Worm (Caenorhabditis elegans): Measurements from ENCODE around the gene fbxb-9.
A peak's percentile ranks its signal among the peaks of the same experiment; 100 is the strongest.
"Not testable (repeated sequence)": the region's sequence is repeated elsewhere in the genome, so short reads cannot be mapped to it uniquely, and the experiment has no call there.

fbxb-9 gene

DNA sequence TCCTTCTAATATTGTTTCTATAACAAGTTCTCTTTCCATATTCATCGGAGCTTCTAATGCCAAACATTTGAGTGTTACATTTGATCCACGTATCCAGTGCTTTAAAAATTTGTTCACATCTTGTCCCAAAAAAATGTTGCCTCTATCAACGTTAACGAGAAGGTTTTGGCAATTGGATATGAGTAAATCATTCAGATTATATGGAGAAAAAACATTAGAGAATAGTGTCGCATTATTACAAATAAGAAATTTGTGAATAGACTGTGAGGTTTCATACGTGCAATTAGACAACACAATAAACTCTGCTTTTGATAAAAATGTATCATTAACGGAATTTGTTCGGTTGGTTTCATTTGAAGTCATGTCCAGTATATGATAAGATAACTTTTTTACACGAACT lies 2.5 kb downstream of the fbxb-9 start, which contains the start of gene mboa-4:
mboa-4 (minus strand) TSS at position 101 of the 400 bp plus-strand sequence.
- no peak for TF ChIP-seq ref-1 (GFP tag; conservative IDR thresholded peaks at IDR 0.05)
- no peak for TF ChIP-seq klf-2 (GFP tag; conservative IDR thresholded peaks at IDR 0.05)
- TF ChIP-seq med-1 (GFP tag; optimal IDR thresholded peaks at IDR 0.05; ENCODE audit: insufficient read depth), result no peak
- TF ChIP-seq flt-1 (GFP tag; IDR thresholded peaks at IDR 0.05), result no peak
- TF ChIP-seq ztf-29 (GFP tag; IDR thresholded peaks at IDR 0.05), result no peak
- TF ChIP-seq tab-1 (GFP tag; IDR thresholded peaks at IDR 0.05), result no peak
- no peak for TF ChIP-seq T22C8.4 (GFP tag; IDR thresholded peaks at IDR 0.05)
- TF ChIP-seq cog-1 (tag; optimal IDR thresholded peaks at IDR 0.05), result no peak
- no peak for TF ChIP-seq ztf-23 (GFP tag; IDR thresholded peaks at IDR 0.05)

DNA sequence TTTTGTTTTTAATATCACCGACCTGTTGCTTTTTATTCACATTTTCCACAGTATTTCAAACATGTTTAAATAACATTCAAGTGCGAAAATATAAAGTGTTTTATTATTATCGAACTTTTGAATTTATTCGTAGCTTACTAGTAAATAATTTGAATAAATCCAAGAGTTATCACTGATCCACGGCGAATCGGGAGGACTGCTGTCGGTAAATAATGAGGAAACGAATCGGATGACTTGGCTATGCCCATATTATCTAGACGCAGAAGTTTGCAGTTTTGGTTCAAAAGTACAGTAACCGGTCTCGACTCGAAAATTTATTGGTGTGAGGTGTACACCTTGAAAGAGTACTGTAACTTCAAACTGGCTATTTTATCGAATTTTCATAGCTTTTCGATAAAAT lies 5.8 kb downstream of the fbxb-9 start:
- no peak for TF ChIP-seq ztf-29 (GFP tag; IDR thresholded peaks at IDR 0.05)
- TF ChIP-seq ref-1 (GFP tag; conservative IDR thresholded peaks at IDR 0.05), result no peak
- no peak for TF ChIP-seq flt-1 (GFP tag; IDR thresholded peaks at IDR 0.05)
- TF ChIP-seq ztf-23 (GFP tag; IDR thresholded peaks at IDR 0.05), result no peak
- no peak for TF ChIP-seq med-1 (GFP tag; optimal IDR thresholded peaks at IDR 0.05; ENCODE audit: insufficient read depth)

DNA sequence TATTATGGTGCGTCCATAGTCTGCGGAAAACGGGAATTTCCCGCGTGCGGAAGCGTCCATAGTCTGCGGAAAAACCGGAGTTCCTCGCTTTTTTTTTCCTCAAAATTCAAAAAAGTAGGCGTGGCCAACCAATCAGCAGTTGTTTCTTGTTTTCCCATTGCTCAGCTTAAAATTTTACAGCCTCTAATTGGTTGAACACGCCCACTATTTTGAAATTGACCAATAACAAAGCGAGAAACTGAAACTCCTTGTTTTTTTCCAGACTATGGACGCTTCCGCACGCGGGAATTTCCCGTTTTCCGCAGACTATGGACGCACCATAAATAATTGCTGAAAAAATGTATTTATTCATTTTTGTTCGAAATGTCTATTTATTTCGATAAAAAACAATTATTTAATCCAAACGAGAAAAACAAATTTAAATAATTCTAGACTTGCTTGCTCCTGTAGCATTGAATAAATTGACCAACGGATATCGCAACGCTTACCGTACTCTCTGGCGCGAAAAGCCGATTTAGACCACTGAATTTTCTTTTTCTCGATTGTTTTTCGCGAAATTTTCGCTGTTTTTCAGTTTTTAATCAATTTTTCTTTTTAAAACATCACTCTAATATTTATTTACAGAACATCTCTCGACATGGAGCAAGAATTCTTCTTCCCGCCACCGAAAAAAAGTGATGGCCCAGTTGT lies 7.8 kb downstream of the fbxb-9 start, which contains the start of gene C08F8.3:
C08F8.3 (plus strand) TSS at position 620 of the 690 bp plus-strand sequence.
- not testable (repeated sequence) for TF ChIP-seq tab-1 (GFP tag; IDR thresholded peaks at IDR 0.05); ztf-23 (GFP tag; IDR thresholded peaks at IDR 0.05); med-1 (GFP tag; optimal IDR thresholded peaks at IDR 0.05; ENCODE audit: insufficient read depth)

DNA sequence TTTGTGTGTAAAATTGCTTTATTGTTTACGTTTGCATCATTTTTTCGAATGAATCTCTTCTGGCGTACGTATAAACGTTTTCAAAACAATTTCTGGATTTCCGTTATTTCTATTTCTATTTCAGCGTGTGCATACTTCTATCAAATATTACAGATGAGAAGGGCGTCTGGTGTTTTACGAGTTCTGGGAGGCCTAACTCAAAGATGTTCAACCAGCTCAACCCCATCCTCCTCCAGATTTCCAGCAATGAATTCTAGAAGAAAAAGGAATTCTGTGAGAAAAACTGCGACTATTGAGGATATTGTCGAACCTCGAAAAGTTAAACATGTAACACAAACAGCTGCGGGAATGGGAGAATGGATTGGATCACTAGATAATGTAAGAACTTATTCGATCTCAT lies 11.5 kb downstream of the fbxb-9 start, which contains the start of gene C08F8.2:
C08F8.2 (plus strand) TSS at position 154 of the 400 bp plus-strand sequence.
- TF ChIP-seq flt-1 (GFP tag; IDR thresholded peaks at IDR 0.05), result no peak
- TF ChIP-seq ref-1 (GFP tag; conservative IDR thresholded peaks at IDR 0.05), result no peak
- TF ChIP-seq cog-1 (tag; optimal IDR thresholded peaks at IDR 0.05), result no peak
- TF ChIP-seq klf-2 (GFP tag; conservative IDR thresholded peaks at IDR 0.05), result no peak

DNA sequence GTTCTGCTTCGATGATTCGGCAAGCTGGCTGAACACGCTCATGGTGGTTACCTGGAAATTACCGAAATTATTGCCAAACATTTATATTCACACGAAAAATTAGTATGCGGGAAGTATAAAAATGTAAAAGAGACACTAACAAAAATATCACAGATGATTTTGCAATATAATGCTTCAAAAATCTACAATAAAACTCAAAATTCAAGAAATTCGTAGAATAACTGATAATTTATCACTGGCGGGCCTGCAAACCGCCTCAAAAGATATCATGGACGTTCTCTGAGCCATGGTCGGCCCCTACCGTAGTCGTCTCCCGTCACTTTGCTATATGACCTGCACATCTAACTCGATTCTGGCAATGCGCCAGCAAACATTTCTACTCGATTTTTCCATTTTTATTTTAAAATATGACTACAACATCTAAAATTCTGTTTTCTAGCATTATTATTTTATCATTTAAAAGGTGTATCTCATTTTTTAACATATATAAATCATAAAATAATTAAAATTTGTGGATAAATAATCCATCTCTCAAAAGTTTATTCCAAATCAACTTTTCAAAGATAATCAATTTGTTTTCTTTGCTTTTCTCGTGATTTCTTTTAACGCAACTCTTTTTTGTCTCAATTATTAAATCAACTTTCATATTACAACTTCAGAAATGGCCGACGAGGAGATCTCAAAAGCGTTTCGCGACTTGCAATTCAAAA lies 12.7 kb downstream of the fbxb-9 start, which contains the start of the genes F01G4.6 and pfd-1:
F01G4.6 (minus strand) TSS at position 51 of the 710 bp plus-strand sequence.
pfd-1 (plus strand) TSS at position 660 of the 710 bp plus-strand sequence.
- peak; percentile 68 for TF ChIP-seq ztf-23 (GFP tag; IDR thresholded peaks at IDR 0.05)
- 0 out of 2 replicates have a peak, but pooled peaks have one; percentile 39 for TF ChIP-seq flt-1 (GFP tag; IDR thresholded peaks at IDR 0.05)
- no peak for TF ChIP-seq T22C8.4 (GFP tag; IDR thresholded peaks at IDR 0.05)
- no peak for TF ChIP-seq ztf-29 (GFP tag; IDR thresholded peaks at IDR 0.05)
- TF ChIP-seq cog-1 (tag; optimal IDR thresholded peaks at IDR 0.05), result no peak
- TF ChIP-seq tab-1 (GFP tag; IDR thresholded peaks at IDR 0.05), result no peak
- TF ChIP-seq med-1 (GFP tag; optimal IDR thresholded peaks at IDR 0.05; ENCODE audit: insufficient read depth), result no peak
- TF ChIP-seq ref-1 (GFP tag; conservative IDR thresholded peaks at IDR 0.05), result no peak
- no peak for TF ChIP-seq klf-2 (GFP tag; conservative IDR thresholded peaks at IDR 0.05)

DNA sequence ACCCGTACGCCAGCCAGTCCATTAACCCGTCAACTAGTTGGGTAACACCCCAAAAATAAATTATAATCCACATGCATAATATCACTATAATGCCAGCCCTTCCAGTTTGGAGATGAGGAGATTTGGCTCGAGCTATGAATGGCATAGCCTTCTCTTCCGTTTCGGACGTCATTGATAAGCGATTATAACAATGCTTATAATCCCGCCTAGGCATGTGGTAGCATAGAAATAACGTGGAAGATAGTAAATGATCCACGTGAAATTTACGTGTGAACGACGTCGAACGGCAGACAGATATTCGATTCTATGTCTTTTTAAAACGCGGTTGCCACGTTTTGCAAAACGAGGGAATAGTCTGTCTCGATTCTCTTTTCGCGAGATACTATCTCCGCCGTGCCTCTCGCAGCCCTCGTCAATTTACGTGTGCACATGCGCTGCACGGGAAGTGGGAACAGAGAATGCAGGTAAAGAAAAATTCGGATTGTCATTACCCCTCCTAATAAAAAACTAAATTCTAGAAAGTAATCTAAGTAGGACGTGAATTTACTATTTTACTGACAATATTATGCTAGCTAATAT lies 13.5 kb downstream of the fbxb-9 start:
- TF ChIP-seq med-1 (GFP tag; optimal IDR thresholded peaks at IDR 0.05; ENCODE audit: insufficient read depth) (no peak), flt-1 (GFP tag; IDR thresholded peaks at IDR 0.05) (0 out of 2 replicates have a peak, but pooled peaks have one; percentile 7)

DNA sequence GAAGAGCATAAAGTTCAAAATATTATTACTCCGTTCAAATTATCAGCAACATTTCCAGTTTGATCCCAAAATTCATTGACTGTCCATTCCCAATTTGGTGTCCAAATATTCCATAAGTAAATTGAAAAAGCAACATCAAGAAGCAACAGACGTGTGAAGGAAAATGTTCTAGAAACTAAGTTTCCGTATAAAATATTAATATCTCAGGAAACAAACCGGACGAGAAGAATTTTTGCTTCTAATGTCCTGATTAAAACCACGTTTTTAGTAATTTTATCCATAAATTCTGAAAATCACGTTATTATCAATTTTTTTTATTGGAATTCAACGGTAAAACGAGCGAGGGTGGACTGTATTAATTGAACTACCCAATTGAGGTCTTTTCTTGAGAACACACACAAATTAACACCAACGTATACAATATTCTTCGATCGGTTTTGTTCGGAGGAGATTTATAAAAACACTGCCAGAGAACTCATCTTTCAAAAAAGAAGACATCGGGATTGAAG lies 15.3 kb downstream of the fbxb-9 start, which contains the start of gene pigq-1:
pigq-1 (minus strand) TSS at position 286 of the 509 bp plus-strand sequence.
- TF ChIP-seq med-1 (GFP tag; optimal IDR thresholded peaks at IDR 0.05; ENCODE audit: insufficient read depth) (no peak), T22C8.4 (GFP tag; IDR thresholded peaks at IDR 0.05) (no peak), tab-1 (GFP tag; IDR thresholded peaks at IDR 0.05) (no peak), cog-1 (tag; optimal IDR thresholded peaks at IDR 0.05) (no peak), ztf-29 (GFP tag; IDR thresholded peaks at IDR 0.05) (no peak), klf-2 (GFP tag; conservative IDR thresholded peaks at IDR 0.05) (no peak)

DNA sequence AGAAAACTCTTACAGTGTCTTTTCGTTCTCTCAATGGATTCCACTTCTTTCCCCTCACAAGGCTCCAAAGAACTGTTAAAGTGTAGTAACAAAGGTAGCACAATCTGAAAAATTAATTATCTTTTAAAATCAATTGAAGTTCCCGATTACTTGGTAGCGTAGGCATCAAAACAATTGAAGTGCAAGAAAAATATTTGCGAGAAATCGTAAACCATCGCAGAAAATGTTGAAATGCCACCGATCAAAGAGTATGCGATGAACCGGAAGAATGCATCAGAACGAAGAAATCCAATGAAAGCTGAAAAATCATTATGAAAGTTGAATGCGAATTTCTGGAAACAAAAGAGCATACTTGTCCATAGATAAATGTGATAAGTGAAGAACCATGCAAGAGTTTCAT lies 15.9 kb downstream of the fbxb-9 start:
- no peak for TF ChIP-seq klf-2 (GFP tag; conservative IDR thresholded peaks at IDR 0.05)
- no peak for TF ChIP-seq ztf-23 (GFP tag; IDR thresholded peaks at IDR 0.05)
- TF ChIP-seq tab-1 (GFP tag; IDR thresholded peaks at IDR 0.05), result no peak
- no peak for TF ChIP-seq cog-1 (tag; optimal IDR thresholded peaks at IDR 0.05)
- no peak for TF ChIP-seq flt-1 (GFP tag; IDR thresholded peaks at IDR 0.05)
- no peak for TF ChIP-seq T22C8.4 (GFP tag; IDR thresholded peaks at IDR 0.05)
- TF ChIP-seq med-1 (GFP tag; optimal IDR thresholded peaks at IDR 0.05; ENCODE audit: insufficient read depth), result no peak
- no peak for TF ChIP-seq ztf-29 (GFP tag; IDR thresholded peaks at IDR 0.05)

DNA sequence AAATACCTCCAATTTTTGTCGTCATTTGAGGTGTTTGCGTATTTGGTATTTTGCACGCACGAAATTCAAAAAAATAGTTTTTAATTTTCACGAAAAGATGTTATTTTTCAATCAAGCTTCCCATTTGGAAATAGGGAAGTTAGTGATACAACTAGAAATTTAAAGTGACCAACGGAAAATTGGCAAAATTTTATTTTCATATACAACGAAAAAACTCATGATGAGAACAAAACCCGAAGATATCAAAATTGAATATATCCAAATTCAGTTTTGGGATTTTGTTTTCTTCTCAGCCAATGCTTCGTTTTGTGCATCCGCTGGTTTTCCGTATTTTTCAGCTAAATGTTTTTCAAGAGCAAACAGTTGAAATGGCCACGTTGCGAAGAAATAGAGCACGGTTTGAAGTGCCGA lies 16.4 kb downstream of the fbxb-9 start:
- no peak for TF ChIP-seq med-1 (GFP tag; optimal IDR thresholded peaks at IDR 0.05; ENCODE audit: insufficient read depth)
- TF ChIP-seq klf-2 (GFP tag; conservative IDR thresholded peaks at IDR 0.05), result no peak
- no peak for TF ChIP-seq cog-1 (tag; optimal IDR thresholded peaks at IDR 0.05)

DNA sequence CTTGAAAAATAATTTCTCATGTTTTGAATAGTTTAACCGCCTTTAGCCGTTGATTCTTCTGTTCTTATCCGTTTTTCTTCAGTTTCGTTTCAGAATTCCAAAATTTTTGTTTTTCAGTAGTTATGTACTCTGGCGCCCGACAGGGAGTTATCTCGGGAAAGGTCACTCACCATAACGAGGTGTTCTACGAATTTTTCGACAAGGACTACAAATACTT lies 19.2 kb downstream of the fbxb-9 start, which contains the start of gene F01G4.4:
F01G4.4 (plus strand) TSS at position 118 of the 217 bp plus-strand sequence.
- TF ChIP-seq ztf-23 (GFP tag; IDR thresholded peaks at IDR 0.05), result no peak
- no peak for TF ChIP-seq flt-1 (GFP tag; IDR thresholded peaks at IDR 0.05)
- no peak for TF ChIP-seq T22C8.4 (GFP tag; IDR thresholded peaks at IDR 0.05)
- TF ChIP-seq tab-1 (GFP tag; IDR thresholded peaks at IDR 0.05), result no peak
- no peak for TF ChIP-seq ref-1 (GFP tag; conservative IDR thresholded peaks at IDR 0.05)
- no peak for TF ChIP-seq klf-2 (GFP tag; conservative IDR thresholded peaks at IDR 0.05)

All from whole organism, midembryonic.